Worm (Caenorhabditis elegans) whole organism, L4/young adult: ENCODE measurements around the gene F44G4.6.

Experiments used
- W03F9.2 ChIP-seq: fragments of 150-350 bp; optimal IDR thresholded peaks from 2 replicates; lab custom pipeline; 2014; ENCODE audit warnings: missing biosample characterization, missing genetic modification characterization
- dao-5 ChIP-seq: sonication (generic microtip); optimal IDR thresholded peaks from 2 replicates; lab custom pipeline; 2016; ENCODE audit warnings: missing genotype, missing genetic modification characterization, moderate library complexity, missing compliant biosample characterization
- him-1 ChIP-seq: sonication (generic microtip); optimal IDR thresholded peaks from 2 replicates; lab custom pipeline; 2016; ENCODE audit warnings: missing genotype, missing genetic modification reagents, missing genetic modification characterization, missing compliant biosample characterization

DNA sequence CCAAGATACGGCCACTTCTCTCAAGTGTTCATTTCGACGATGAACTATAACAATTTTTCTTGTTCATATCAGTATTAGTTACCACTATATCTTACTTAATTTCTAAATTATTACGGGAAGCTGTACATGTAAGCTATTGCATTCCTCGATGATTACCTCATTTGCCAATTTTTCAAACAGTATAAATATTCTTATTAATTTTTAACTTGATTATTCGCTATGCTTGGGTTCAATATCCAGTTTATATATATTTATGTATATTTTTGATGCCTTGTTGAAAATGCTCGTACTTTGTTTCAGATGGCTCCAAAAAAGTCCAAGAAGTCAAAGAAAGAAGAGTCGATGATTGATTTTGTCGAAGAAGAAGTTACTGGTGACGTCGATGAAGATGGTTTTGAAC, 7.3 kb downstream of the F44G4.6 start, which contains the start of gene F44G4.1:
- no peak for TF ChIP-seq him-1
- no peak for TF ChIP-seq dao-5 (tag; lab: Kevin White, UChicago)
- TF ChIP-seq W03F9.2 (tag; lab: Kevin White, UChicago) = no peak
